Worm (Caenorhabditis elegans) whole organism, L2 larva: ENCODE data around the gene ccm-3.

Source experiments
- aly-2 ChIP-seq: fragments of 150-350 bp; optimal IDR thresholded peaks from 2 replicates; lab custom pipeline; 2014; ENCODE audit warnings: missing biosample characterization, missing genetic modification characterization
- ama-1 ChIP-seq: fragments of 150-350 bp; optimal IDR thresholded peaks from 2 replicates; lab custom pipeline; 2018; ENCODE audit warnings: inconsistent platforms
- blmp-1 ChIP-seq: sonication (generic microtip); optimal IDR thresholded peaks from 2 replicates; lab custom pipeline; 2017; ENCODE audit warnings: missing genetic modification characterization, mild to moderate bottlenecking, missing compliant biosample characterization, antibody characterized with exemption, moderate library complexity; ENCODE audit not compliant: insufficient read depth
- egl-27 ChIP-seq: sonication (generic microtip); optimal IDR thresholded peaks from 3 replicates; lab custom pipeline; 2017; ENCODE audit warnings: missing biosample characterization, missing genetic modification reagents, missing genetic modification characterization
- elt-3 ChIP-seq: sonication (generic microtip); optimal IDR thresholded peaks from 2 replicates; lab custom pipeline; 2017; ENCODE audit warnings: missing biosample characterization, missing genetic modification characterization
- lin-13 ChIP-seq: fragments of 150-350 bp; optimal IDR thresholded peaks from 2 replicates; lab custom pipeline; 2014; ENCODE audit warnings: missing biosample characterization, missing genetic modification reagents, missing genetic modification characterization
- nhr-11 ChIP-seq: fragments of 150-350 bp; optimal IDR thresholded peaks from 2 replicates; lab custom pipeline; 2014; ENCODE audit warnings: missing biosample characterization, missing genetic modification characterization
- nhr-12 ChIP-seq: fragments of 150-350 bp; optimal IDR thresholded peaks from 2 replicates; lab custom pipeline; 2014; ENCODE audit warnings: missing biosample characterization, missing genetic modification characterization
- nhr-237 ChIP-seq: fragments of 150-350 bp; optimal IDR thresholded peaks from 2 replicates; lab custom pipeline; 2014; ENCODE audit warnings: missing biosample characterization, missing genetic modification characterization
- nhr-25 ChIP-seq: fragments of 150-350 bp; sonication (generic microtip); optimal IDR thresholded peaks from 3 replicates; lab custom pipeline; 2014; ENCODE audit warnings: missing biosample characterization, missing genetic modification characterization
- nhr-77 ChIP-seq: fragments of 150-350 bp; optimal IDR thresholded peaks from 2 replicates; lab custom pipeline; 2014; ENCODE audit warnings: missing biosample characterization, missing genetic modification characterization
- sma-9 ChIP-seq, 2 experiments: fragments of 150-350 bp in 1 of 2; sonication (generic microtip) in 1 of 2; optimal IDR thresholded peaks; 2 replicates each; lab custom pipeline; 2014 to 2016; ENCODE audit warnings: missing genetic modification characterization in 2 of 2, mild to moderate bottlenecking in 1 of 2, missing biosample characterization in 1 of 2, missing compliant biosample characterization in 1 of 2, missing genetic modification reagents in 1 of 2, moderate library complexity in 1 of 2
- unc-62 ChIP-seq: fragments of 150-350 bp; optimal IDR thresholded peaks from 2 replicates; lab custom pipeline; 2014; ENCODE audit warnings: missing biosample characterization, missing genetic modification reagents, missing genetic modification characterization
- ztf-4 ChIP-seq: fragments of 150-350 bp; optimal IDR thresholded peaks from 2 replicates; lab custom pipeline; 2014; ENCODE audit warnings: missing biosample characterization, missing genetic modification characterization

ce11 chrII:10654435-10654834 lies 47.4 kb upstream of the ccm-3 start:
- TF ChIP-seq nhr-12 (tag; lab: Kevin White, UChicago) = no peak
- TF ChIP-seq nhr-77 (tag; lab: Kevin White, UChicago) = no peak
- TF ChIP-seq egl-27 (tag; lab: Kevin White, UChicago) = no peak
- TF ChIP-seq ztf-4 (tag; lab: Kevin White, UChicago) = no peak
- TF ChIP-seq aly-2 (tag; lab: Kevin White, UChicago) = no peak
- no peak for TF ChIP-seq sma-9 (GFP tag; optimal IDR thresholded peaks at IDR 0.05; lab: Kevin White, UChicago)
- no peak for TF ChIP-seq sma-9 (tag; optimal IDR thresholded peaks at IDR 0.05; lab: Kevin White, UChicago)
- no peak for TF ChIP-seq blmp-1
- TF ChIP-seq nhr-11 (tag; lab: Kevin White, UChicago) = no peak
- no peak for TF ChIP-seq elt-3
- TF ChIP-seq lin-13 (GFP tag; lab: Kevin White, UChicago) = no peak
- TF ChIP-seq nhr-237 (tag; lab: Kevin White, UChicago) = no peak
- TF ChIP-seq nhr-25 (tag; lab: Kevin White, UChicago) = no peak
- no peak for TF ChIP-seq ama-1 (lab: Kevin White, UChicago)
- TF ChIP-seq unc-62 (GFP tag; lab: Kevin White, UChicago) = no peak
